Worm (Caenorhabditis elegans): ENCODE results near the gene Y48A6B.8.

Gene Y48A6B.8

ce11 chrIII:11036132-11036531 lies 6.9 kb upstream of the Y48A6B.8 start:
- peak; percentile 28 for TF ChIP-seq sptf-1 (tag; optimal IDR thresholded peaks at IDR 0.05)
- peak; percentile 34 for TF ChIP-seq unc-62 (GFP tag; optimal IDR thresholded peaks at IDR 0.05)
- no peak for TF ChIP-seq bed-3 (GFP tag; optimal IDR thresholded peaks at IDR 0.05)
- TF ChIP-seq lin-13 (tag; optimal IDR thresholded peaks at IDR 0.05), result peak; percentile 74
- TF ChIP-seq ces-1 (GFP tag; optimal IDR thresholded peaks at IDR 0.05), result peak; percentile 34
- no peak for TF ChIP-seq lin-32 (GFP tag; optimal IDR thresholded peaks at IDR 0.05)
- TF ChIP-seq pha-4 (tag; optimal IDR thresholded peaks at IDR 0.05), result peak; percentile 67
- peak; percentile 74 for TF ChIP-seq mep-1 (tag; optimal IDR thresholded peaks at IDR 0.05)
- peak; percentile 58 for TF ChIP-seq nhr-237 (tag; optimal IDR thresholded peaks at IDR 0.05)
- TF ChIP-seq lsy-2 (tag; optimal IDR thresholded peaks at IDR 0.05), result peak; percentile 96

ce11 chrIII:11032872-11033271 lies 3.6 kb upstream of the Y48A6B.8 start, which contains the start of gene Y48A6B.9:
Gene Y48A6B.9, plus strand, starts transcription at chrIII:11033172.
- no peak for TF ChIP-seq lsy-2 (tag; optimal IDR thresholded peaks at IDR 0.05)
- TF ChIP-seq nhr-76 (tag; optimal IDR thresholded peaks at IDR 0.05), result no peak
- no peak for TF ChIP-seq ceh-39 (tag; optimal IDR thresholded peaks at IDR 0.05)
- TF ChIP-seq cnd-1 (tag; optimal IDR thresholded peaks at IDR 0.05), result no peak
- no peak for TF ChIP-seq tbx-8 (GFP tag; optimal IDR thresholded peaks at IDR 0.05)
- TF ChIP-seq bed-3 (GFP tag; optimal IDR thresholded peaks at IDR 0.05), result no peak
- TF ChIP-seq ztf-11 (tag; optimal IDR thresholded peaks at IDR 0.05), result no peak
- no peak for TF ChIP-seq elt-1 (tag; optimal IDR thresholded peaks at IDR 0.05; ENCODE audit: borderline replicate concordance, insufficient read depth)
- TF ChIP-seq nhr-2 (tag; optimal IDR thresholded peaks at IDR 0.05), result no peak
- TF ChIP-seq mep-1 (tag; optimal IDR thresholded peaks at IDR 0.05), result no peak
- TF ChIP-seq snpc-4 (tag; optimal IDR thresholded peaks at IDR 0.05), result no peak
- no peak for TF ChIP-seq nhr-28 (tag; optimal IDR thresholded peaks at IDR 0.05)
- no peak for TF ChIP-seq drap-1 (GFP tag; optimal IDR thresholded peaks at IDR 0.05)
- no peak for TF ChIP-seq nhr-237 (tag; optimal IDR thresholded peaks at IDR 0.05)
- TF ChIP-seq hlh-1 (tag; optimal IDR thresholded peaks at IDR 0.05), result no peak
- TF ChIP-seq zip-8 (tag; optimal IDR thresholded peaks at IDR 0.05), result no peak

ce11 chrIII:11031309-11031708 lies 2.1 kb upstream of the Y48A6B.8 start, which contains the start of gene Y48A6B.14:
Gene Y48A6B.14, plus strand, starts transcription at chrIII:11031609.
- TF ChIP-seq flh-1 (GFP tag; optimal IDR thresholded peaks at IDR 0.05) (no peak), unc-39 (tag; optimal IDR thresholded peaks at IDR 0.05) (no peak), nhr-76 (tag; optimal IDR thresholded peaks at IDR 0.05) (no peak), nhr-28 (tag; optimal IDR thresholded peaks at IDR 0.05) (no peak), M03D4.4 (tag; optimal IDR thresholded peaks at IDR 0.05) (no peak), lin-32 (GFP tag; optimal IDR thresholded peaks at IDR 0.05) (no peak), nhr-237 (tag; optimal IDR thresholded peaks at IDR 0.05) (no peak), nhr-2 (tag; optimal IDR thresholded peaks at IDR 0.05) (no peak), tbx-8 (GFP tag; optimal IDR thresholded peaks at IDR 0.05) (no peak), ces-1 (GFP tag; optimal IDR thresholded peaks at IDR 0.05) (no peak), mab-5 (tag; optimal IDR thresholded peaks at IDR 0.05) (no peak), lin-13 (tag; optimal IDR thresholded peaks at IDR 0.05) (no peak), ztf-11 (tag; optimal IDR thresholded peaks at IDR 0.05) (no peak), hlh-1 (tag; optimal IDR thresholded peaks at IDR 0.05) (no peak), unc-62 (GFP tag; optimal IDR thresholded peaks at IDR 0.05) (no peak), bed-3 (GFP tag; optimal IDR thresholded peaks at IDR 0.05) (no peak)

- TF ChIP-seq lsy-2 (tag; optimal IDR thresholded peaks at IDR 0.05) (no peak), elt-1 (tag; optimal IDR thresholded peaks at IDR 0.05; ENCODE audit: borderline replicate concordance, insufficient read depth) (no peak), ceh-83 (GFP tag; optimal IDR thresholded peaks at IDR 0.05) (no peak), bed-3 (GFP tag; optimal IDR thresholded peaks at IDR 0.05) (no peak), nhr-28 (tag; optimal IDR thresholded peaks at IDR 0.05) (no peak), unc-120 (tag; optimal IDR thresholded peaks at IDR 0.05; ENCODE audit: poor library complexity, severe bottlenecking) (no peak), hlh-1 (tag; optimal IDR thresholded peaks at IDR 0.05) (no peak), pha-4 (tag; optimal IDR thresholded peaks at IDR 0.05) (no peak), tbx-8 (GFP tag; optimal IDR thresholded peaks at IDR 0.05) (no peak)
Measured at ce11 chrIII:11026516-11027048, 2.7 kb downstream of the Y48A6B.8 start, which contains the start of gene Y48A6B.7. Gene Y48A6B.7, minus strand, starts transcription at chrIII:11026566.

- no peak for TF ChIP-seq pha-4 (tag; optimal IDR thresholded peaks at IDR 0.05)
Measured at ce11 chrIII:11025138-11025537, 4.1 kb downstream of the Y48A6B.8 start.

- TF ChIP-seq ceh-83 (GFP tag; optimal IDR thresholded peaks at IDR 0.05) (peak; percentile 11), sptf-1 (tag; optimal IDR thresholded peaks at IDR 0.05) (no peak)
Measured at ce11 chrIII:11022278-11022677, 7.0 kb downstream of the Y48A6B.8 start.

All from whole organism, mixed stage, embryonic.